Worm (Caenorhabditis elegans) whole organism, midembryonic: ENCODE results near the gene ZK829.7.

Experiments
- T22C8.4 ChIP-seq: fragments of 200-800 bp; sonication (Bioruptor generic); IDR thresholded peaks from 2 replicates; pipeline ENCODE4 v1.3.6; 2022; ENCODE audit warnings: missing genetic modification characterization, missing compliant biosample characterization
- cog-1 ChIP-seq: sonication (generic microtip); optimal IDR thresholded peaks from 2 replicates; lab custom pipeline; 2016; ENCODE audit warnings: missing genetic modification characterization, missing compliant biosample characterization
- flt-1 ChIP-seq: fragments of 200-800 bp; sonication (Bioruptor generic); IDR thresholded peaks from 2 replicates; pipeline ENCODE4 v1.3.6; 2022; ENCODE audit warnings: missing genetic modification characterization, missing compliant biosample characterization
- klf-2 ChIP-seq: fragments of 200-800 bp; sonication (Bioruptor generic); conservative IDR thresholded peaks from 2 replicates; pipeline ENCODE4 v1.3.6; 2022; ENCODE audit warnings: missing genetic modification reagents, missing genetic modification characterization, missing compliant biosample characterization
- med-1 ChIP-seq: sonication (generic microtip); optimal IDR thresholded peaks from 2 replicates; lab custom pipeline; 2017; ENCODE audit warnings: missing genetic modification characterization, mild to moderate bottlenecking, missing compliant biosample characterization, antibody characterized with exemption, missing genetic modification reagents; ENCODE audit not compliant: insufficient read depth
- ref-1 ChIP-seq: fragments of 200-800 bp; sonication (Bioruptor generic); conservative IDR thresholded peaks from 2 replicates; pipeline ENCODE4 v1.3.6; 2022; ENCODE audit warnings: missing genetic modification reagents, missing genetic modification characterization, missing compliant biosample characterization
- tab-1 ChIP-seq: fragments of 200-800 bp; sonication (Bioruptor generic); IDR thresholded peaks from 2 replicates; pipeline ENCODE4 v1.3.6; 2022; ENCODE audit warnings: missing genetic modification characterization, missing compliant biosample characterization
- ztf-23 ChIP-seq: fragments of 200-800 bp; sonication (Bioruptor generic); IDR thresholded peaks from 2 replicates; pipeline ENCODE4 v1.3.6; 2022; ENCODE audit warnings: missing genetic modification reagents, missing genetic modification characterization, missing compliant biosample characterization
- ztf-29 ChIP-seq: fragments of 200-800 bp; sonication (Bioruptor generic); IDR thresholded peaks from 2 replicates; pipeline ENCODE4 v1.3.6; 2022; ENCODE audit warnings: missing genetic modification reagents, missing genetic modification characterization, missing compliant biosample characterization

The ZK829.7 gene

DNA sequence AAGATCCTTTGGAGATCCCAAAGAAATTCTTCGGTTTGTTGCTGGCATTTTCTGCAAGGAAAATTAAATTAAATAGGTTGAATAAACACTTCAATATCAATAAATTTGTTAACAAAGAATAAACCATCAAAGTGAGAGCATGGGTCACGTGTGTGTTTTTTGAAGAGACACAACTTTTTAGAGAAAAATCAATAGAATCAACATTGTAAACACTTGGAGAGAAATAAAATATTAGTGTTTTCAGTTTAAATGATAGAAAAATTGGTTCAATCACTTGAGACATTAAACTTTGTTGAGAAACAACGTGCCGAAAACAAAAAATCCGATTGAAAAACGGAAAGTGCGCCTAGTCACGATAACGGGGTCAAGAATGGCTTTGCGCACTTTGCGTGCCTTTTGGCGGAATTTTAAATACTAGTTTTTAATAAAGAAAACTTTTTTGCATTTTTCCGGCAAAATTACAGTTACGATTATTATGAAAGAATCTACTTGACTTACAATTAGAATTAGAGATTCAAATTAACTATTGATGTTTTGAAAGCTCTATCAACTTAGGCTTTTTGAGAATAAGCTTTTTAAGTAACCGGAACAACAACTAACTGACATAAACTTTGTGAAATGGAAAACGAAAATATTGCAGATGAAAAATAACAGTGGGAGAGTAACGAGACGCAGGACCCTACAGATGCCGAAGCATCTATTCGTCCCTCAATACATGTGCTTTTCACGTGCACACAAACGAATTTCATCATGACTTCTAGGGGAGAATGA, at the start of gene ZK829.7:
TSS of gene ZK829.7 (minus strand) at position 51 of the 771 bp plus-strand sequence.
- no peak for TF ChIP-seq T22C8.4 (GFP tag; lab: Robert Waterston, UW)
- TF ChIP-seq cog-1 = peak; percentile 2

DNA sequence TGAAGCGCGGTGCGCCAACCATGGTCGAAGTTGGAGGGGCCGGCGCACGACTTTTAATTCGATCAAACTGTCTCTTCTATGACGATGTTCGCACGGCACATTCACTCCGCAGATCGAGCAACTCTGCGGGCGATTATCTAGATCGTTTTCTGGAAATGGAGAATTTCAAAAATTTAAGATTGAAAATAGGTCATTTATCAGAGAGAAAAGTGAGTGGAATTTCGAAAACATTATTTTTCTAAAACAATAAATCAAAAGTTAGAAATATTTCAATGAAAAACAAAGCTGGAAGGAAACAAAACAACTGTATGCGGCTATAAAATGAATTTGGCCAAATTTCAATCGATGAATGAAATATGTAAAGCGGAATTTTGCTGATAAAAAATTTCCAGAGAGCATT, 49.5 kb upstream of the ZK829.7 start, which contains the start of the genes ZK617.26 and unc-22:
TSS of gene ZK617.26 (minus strand) at position 101 of the 400 bp plus-strand sequence.
TSS of gene unc-22 (minus strand) at position 149 of the 400 bp plus-strand sequence.
- TF ChIP-seq klf-2 (GFP tag; lab: Robert Waterston, UW) = no peak

DNA sequence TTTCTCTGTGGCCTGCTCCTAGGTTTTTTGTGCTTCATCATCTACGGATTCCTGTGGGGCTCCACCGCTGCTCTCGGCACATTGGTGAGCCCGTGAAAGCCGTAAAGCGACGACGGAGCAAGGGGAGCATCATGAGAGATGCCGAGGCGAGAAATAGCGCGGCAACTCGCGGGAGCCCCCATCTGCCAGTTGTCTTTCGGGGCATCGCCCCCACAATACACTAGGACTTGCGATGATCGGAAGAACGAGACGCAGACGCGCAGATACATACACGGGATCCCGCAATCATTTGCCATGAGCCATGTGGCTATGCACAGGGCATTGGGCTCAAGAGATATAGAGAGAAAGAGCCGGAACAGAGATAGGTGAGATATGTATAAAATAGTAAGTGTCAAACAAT, 49.0 kb upstream of the ZK829.7 start:
- TF ChIP-seq tab-1 (GFP tag; lab: Robert Waterston, UW) (no peak), flt-1 (GFP tag; lab: Robert Waterston, UW) (no peak), T22C8.4 (GFP tag; lab: Robert Waterston, UW) (no peak), med-1 (GFP tag; lab: Kevin White, UChicago) (no peak), klf-2 (GFP tag; lab: Robert Waterston, UW) (no peak), ztf-29 (GFP tag; lab: Robert Waterston, UW) (no peak), ref-1 (GFP tag; lab: Robert Waterston, UW) (no peak), ztf-23 (GFP tag; lab: Robert Waterston, UW) (no peak), cog-1 (no peak)

- TF ChIP-seq med-1 (GFP tag; lab: Kevin White, UChicago) = no peak
- TF ChIP-seq ztf-29 (GFP tag; lab: Robert Waterston, UW) = no peak
- no peak for TF ChIP-seq tab-1 (GFP tag; lab: Robert Waterston, UW)
- TF ChIP-seq klf-2 (GFP tag; lab: Robert Waterston, UW) = no peak
- TF ChIP-seq ztf-23 (GFP tag; lab: Robert Waterston, UW) = no peak
- TF ChIP-seq flt-1 (GFP tag; lab: Robert Waterston, UW) = no peak
- TF ChIP-seq cog-1 = no peak
- TF ChIP-seq T22C8.4 (GFP tag; lab: Robert Waterston, UW) = no peak
- TF ChIP-seq ref-1 (GFP tag; lab: Robert Waterston, UW) = no peak
These were observed 47.8 kb upstream of the ZK829.7 start for ce11 chrIV:12009046-12009674.

DNA sequence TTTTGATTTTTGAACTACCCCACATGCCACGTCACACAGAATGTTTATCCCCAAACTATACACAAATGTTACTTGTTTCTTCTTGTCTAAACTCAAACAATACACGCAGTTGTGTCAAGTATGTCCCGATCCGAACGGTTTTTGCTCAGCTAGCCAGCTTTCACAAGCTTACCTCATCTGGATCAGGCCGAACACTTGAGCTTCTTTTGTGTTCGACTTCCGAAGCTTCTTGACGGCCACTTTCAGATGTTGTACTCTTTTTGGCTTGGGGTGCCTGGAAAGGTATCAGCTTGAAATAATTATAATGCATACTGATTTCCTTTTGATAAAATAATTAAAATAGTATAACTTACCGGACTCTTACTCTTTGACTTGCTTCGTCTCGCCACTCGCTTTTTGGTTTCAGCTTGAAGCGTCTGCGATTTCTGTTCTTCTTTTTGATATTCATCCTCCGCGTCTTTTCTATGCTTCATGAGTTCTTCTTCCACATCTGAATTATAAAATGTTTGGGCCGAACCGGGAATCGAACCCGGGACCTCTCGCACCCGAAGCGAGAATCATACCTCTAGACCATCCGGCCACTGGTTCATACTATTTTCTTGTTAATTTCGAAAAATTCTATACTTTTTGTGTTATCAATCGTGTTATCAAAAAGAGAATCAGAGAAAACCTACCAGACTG, 43.9 kb upstream of the ZK829.7 start:
- TF ChIP-seq cog-1 (no peak), tab-1 (GFP tag; lab: Robert Waterston, UW) (no peak), T22C8.4 (GFP tag; lab: Robert Waterston, UW) (no peak), ztf-23 (GFP tag; lab: Robert Waterston, UW) (no peak), flt-1 (GFP tag; lab: Robert Waterston, UW) (no peak), med-1 (GFP tag; lab: Kevin White, UChicago) (no peak), ref-1 (GFP tag; lab: Robert Waterston, UW) (no peak), ztf-29 (GFP tag; lab: Robert Waterston, UW) (no peak), klf-2 (GFP tag; lab: Robert Waterston, UW) (no peak)

DNA sequence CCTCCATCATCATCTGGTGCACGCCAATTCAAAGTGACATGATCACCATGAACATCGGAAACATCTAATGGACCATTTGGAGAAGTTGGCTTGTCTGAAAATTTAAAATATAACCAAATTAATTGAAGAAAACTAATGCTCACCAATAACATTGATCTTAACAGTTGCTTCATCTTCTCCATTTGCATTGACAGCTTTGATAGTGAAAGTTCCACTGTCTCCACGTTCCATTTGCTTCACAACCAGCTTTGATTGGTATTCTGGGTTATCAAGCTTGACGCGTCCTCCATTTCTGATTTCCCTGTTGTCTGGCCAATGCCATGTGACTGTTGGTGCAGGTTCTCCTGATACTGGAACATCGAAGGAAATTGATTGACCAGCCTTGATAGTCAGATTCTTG, 25.1 kb upstream of the ZK829.7 start:
- TF ChIP-seq tab-1 (GFP tag; lab: Robert Waterston, UW) (no peak), med-1 (GFP tag; lab: Kevin White, UChicago) (no peak)

ce11 chrIV:11970171-11970570, 8.8 kb upstream of the ZK829.7 start, which contains the start of gene ZK829.9:
TSS of gene ZK829.9 (plus strand) at chrIV:11970534.
- no peak for TF ChIP-seq ztf-23 (GFP tag; lab: Robert Waterston, UW)
- no peak for TF ChIP-seq klf-2 (GFP tag; lab: Robert Waterston, UW)
- no peak for TF ChIP-seq flt-1 (GFP tag; lab: Robert Waterston, UW)

DNA sequence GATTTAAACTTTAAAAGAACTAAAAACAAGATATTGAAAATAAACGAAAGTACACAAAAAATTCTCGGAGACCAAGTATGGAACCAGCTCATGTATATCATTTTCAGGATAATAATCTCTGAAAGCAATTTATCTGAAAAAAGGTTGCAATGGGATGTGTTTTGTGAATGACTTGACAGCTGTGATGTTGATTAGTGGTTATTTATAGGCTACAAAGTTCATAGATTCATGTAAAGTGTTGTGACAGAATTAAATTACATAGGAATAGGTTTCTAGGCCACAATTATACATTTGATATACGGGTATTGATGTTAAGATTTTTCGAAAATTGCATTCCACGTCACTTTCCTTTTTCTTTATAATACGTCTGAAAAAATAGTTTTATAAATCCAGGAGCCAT, 4.0 kb upstream of the ZK829.7 start, which contains the start of gene srj-1:
TSS of gene srj-1 (minus strand) at position 101 of the 400 bp plus-strand sequence.
- no peak for TF ChIP-seq flt-1 (GFP tag; lab: Robert Waterston, UW)
- TF ChIP-seq cog-1 = no peak

DNA sequence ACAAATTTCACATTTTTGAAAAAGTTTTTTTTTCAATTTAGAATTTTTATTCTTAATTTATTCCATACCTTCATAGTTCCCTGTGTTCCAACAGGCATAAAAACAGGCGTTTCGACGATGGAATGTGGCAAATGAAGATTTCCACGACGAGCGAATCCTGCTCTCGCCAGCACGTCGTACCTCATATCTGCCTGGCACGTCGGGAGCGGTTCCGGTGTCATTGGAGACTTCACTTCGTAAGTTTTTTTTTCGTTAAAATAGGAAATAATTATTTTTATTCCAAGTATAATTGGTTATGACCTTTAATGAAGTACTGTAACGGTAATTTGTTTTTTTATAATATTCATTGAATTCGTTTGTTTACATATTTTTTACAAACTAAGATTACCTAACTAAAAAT, 1.8 kb downstream of the ZK829.7 start, which contains the start of gene tgt-1:
TSS of gene tgt-1 (minus strand) at position 232 of the 400 bp plus-strand sequence.
- TF ChIP-seq tab-1 (GFP tag; lab: Robert Waterston, UW) (no peak), flt-1 (GFP tag; lab: Robert Waterston, UW) (no peak), ref-1 (GFP tag; lab: Robert Waterston, UW) (no peak), T22C8.4 (GFP tag; lab: Robert Waterston, UW) (no peak), klf-2 (GFP tag; lab: Robert Waterston, UW) (no peak), cog-1 (no peak), med-1 (GFP tag; lab: Kevin White, UChicago) (no peak), ztf-23 (GFP tag; lab: Robert Waterston, UW) (no peak), ztf-29 (GFP tag; lab: Robert Waterston, UW) (no peak)
